Fruit fly (Drosophila melanogaster) whole organism, adult: ENCODE measurements around the gene CG18530.

Source experiments
- CG11617 ChIP-seq: fragments of 200-800 bp; sonication (Bioruptor generic); optimal IDR thresholded peaks from 2 replicates; lab custom pipeline; 2017; ENCODE audit warnings: mild to moderate bottlenecking, missing biosample characterization, missing genetic modification reagents, missing genetic modification characterization
- CG12768 ChIP-seq: fragments of 200-800 bp; sonication (Bioruptor generic); optimal IDR thresholded peaks from 2 replicates; lab custom pipeline; 2017; ENCODE audit warnings: missing biosample characterization, missing genetic modification characterization, mild to moderate bottlenecking, moderate library complexity, missing genetic modification reagents
- CG14711 ChIP-seq: fragments of 200-800 bp; sonication (Bioruptor generic); optimal IDR thresholded peaks from 2 replicates; lab custom pipeline; 2018; ENCODE audit warnings: missing biosample characterization, mild to moderate bottlenecking, missing genetic modification characterization, moderate library complexity
- CG1620 ChIP-seq: fragments of 200-800 bp; sonication (Bioruptor generic); optimal IDR thresholded peaks from 2 replicates; lab custom pipeline; 2016; ENCODE audit warnings: missing biosample characterization, missing genetic modification characterization
- CG33017 ChIP-seq: fragments of 200-800 bp; sonication (Bioruptor generic); optimal IDR thresholded peaks from 2 replicates; lab custom pipeline; 2018; ENCODE audit warnings: missing biosample characterization, mild to moderate bottlenecking, missing genetic modification characterization, moderate library complexity
- CG7045 ChIP-seq: fragments of 200-800 bp; sonication (Bioruptor generic); optimal IDR thresholded peaks from 2 replicates; lab custom pipeline; 2017; ENCODE audit warnings: missing biosample characterization, mild to moderate bottlenecking, missing genetic modification characterization
- Crg-1 ChIP-seq: fragments of 200-800 bp; sonication (Bioruptor generic); optimal IDR thresholded peaks from 2 replicates; lab custom pipeline; 2016; ENCODE audit warnings: missing biosample characterization, missing genetic modification characterization
- cic ChIP-seq: fragments of 200-800 bp; sonication (Bioruptor generic); optimal IDR thresholded peaks from 2 replicates; lab custom pipeline; 2017; ENCODE audit warnings: missing biosample characterization, mild to moderate bottlenecking, missing genetic modification characterization, moderate library complexity
- kay ChIP-seq: fragments of 200-800 bp; sonication (Bioruptor generic); peaks from one replicate; lab custom pipeline; 2016; ENCODE audit warnings: missing biosample characterization, missing genetic modification characterization, borderline replicate concordance
- tj ChIP-seq: fragments of 200-800 bp; sonication (Bioruptor generic); optimal IDR thresholded peaks from 3 replicates; lab custom pipeline; 2017; ENCODE audit warnings: missing biosample characterization, mild to moderate bottlenecking, missing genetic modification characterization, moderate library complexity
- toe ChIP-seq: fragments of 200-800 bp; sonication (Bioruptor generic); optimal IDR thresholded peaks from 2 replicates; lab custom pipeline; 2016; ENCODE audit warnings: missing biosample characterization, missing genetic modification characterization

Gene CG18530

dm6 chr3R:12676160-12676559, 43.0 kb downstream of the CG18530 start, which contains the start of gene CG43630:
Gene CG43630, minus strand, starts transcription at chr3R:12676260.
- TF ChIP-seq CG33017 (peak; percentile 46), CG12768 (GFP tag; lab: Kevin White, UChicago) (peak; percentile 64), CG14711 (tag; lab: Kevin White, UChicago) (peak; percentile 6), kay (GFP tag; lab: Kevin White, UChicago) (no peak)

- TF ChIP-seq cic (GFP tag; lab: Kevin White, UChicago) = no peak
- no peak for TF ChIP-seq CG7045
- no peak for TF ChIP-seq Crg-1
- no peak for TF ChIP-seq CG11617 (GFP tag; lab: Kevin White, UChicago)
- TF ChIP-seq kay (GFP tag; lab: Kevin White, UChicago) = no peak
- TF ChIP-seq CG1620 (GFP tag; lab: Kevin White, UChicago) = no peak
Observed at dm6 chr3R:12678850-12679249, 45.7 kb downstream of the CG18530 start, which contains the start of gene mbo. Gene mbo, minus strand, starts transcription at chr3R:12679052.

dm6 chr3R:12681275-12681674, 48.1 kb downstream of the CG18530 start, which contains the start of gene Cyp313a4:
Gene Cyp313a4, minus strand, starts transcription at chr3R:12681375.
- no peak for TF ChIP-seq toe
- no peak for TF ChIP-seq CG1620 (GFP tag; lab: Kevin White, UChicago)
- TF ChIP-seq tj = no peak
